ENCODE assay signal across 1 fruit fly cellular context in the genomic region with DNA sequence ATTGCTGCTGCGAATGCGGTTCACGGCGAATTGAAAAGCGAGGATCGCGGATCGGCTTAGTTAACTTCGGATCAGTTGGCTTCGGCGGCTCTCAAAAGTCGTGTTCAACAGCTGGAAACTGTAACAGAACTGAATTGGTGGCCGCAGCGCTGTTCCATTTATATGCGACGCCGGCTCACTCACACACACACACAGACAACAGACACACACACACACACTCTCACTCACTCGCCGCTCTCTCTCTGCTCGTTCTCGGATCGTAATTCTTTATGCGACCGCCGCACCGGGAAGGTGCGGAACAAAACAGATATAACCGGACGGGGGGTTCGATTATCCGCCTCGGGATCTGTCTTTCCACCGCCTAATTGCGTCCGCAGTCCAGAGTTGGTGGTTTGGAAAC.
TF ChIP-seq lines count a peak whose summit lies in the region.

CG46460 (minus strand) TSS at position 139 of the 400 bp plus-strand sequence.

TF ChIP-seq in whole organism, embryonic, 481 proteins besides CTCF, POLR2A, EP300 and RAD21 (continued from another document):
- TF ChIP-seq oc (tag; optimal IDR thresholded peaks at IDR 0.05; lab: Kevin White, UChicago) (peak; percentile 43), Myb (GFP tag; optimal IDR thresholded peaks at IDR 0.05; lab: Kevin White, UChicago) (peak; percentile 6), CG8089 (GFP tag; optimal IDR thresholded peaks at IDR 0.05; lab: Kevin White, UChicago) (peak; percentile 24), Trl (optimal IDR thresholded peaks at IDR 0.05; lab: Kevin White, UChicago) (peak; percentile 55 to 67), Trl (GFP tag; optimal IDR thresholded peaks at IDR 0.05; lab: Kevin White, UChicago) (no peak), NC2α (GFP tag; optimal IDR thresholded peaks at IDR 0.05; lab: Kevin White, UChicago) (peak; percentile 69), grau (tag; optimal IDR thresholded peaks at IDR 0.05; lab: Kevin White, UChicago) (peak; percentile 21), cg (GFP tag; optimal IDR thresholded peaks at IDR 0.05; lab: Kevin White, UChicago) (peak; percentile 94), Rfx (GFP tag; IDR thresholded peaks at IDR 0.05; lab: Robert Waterston, UW) (0 out of 2 replicates have a peak, but pooled peaks have one; percentile 12), slou (GFP tag; optimal IDR thresholded peaks at IDR 0.05; lab: Kevin White, UChicago) (no peak), jing (GFP tag; optimal IDR thresholded peaks at IDR 0.05; lab: Kevin White, UChicago) (no peak), CG14014 (GFP tag; IDR thresholded peaks at IDR 0.05; lab: Robert Waterston, UW) (0 out of 2 replicates have a peak, but pooled peaks have one; percentile 20), CG10267 (tag; optimal IDR thresholded peaks at IDR 0.05; lab: Kevin White, UChicago) (no peak), mam (GFP tag; optimal IDR thresholded peaks at IDR 0.05; lab: Kevin White, UChicago) (no peak), Side (GFP tag; optimal IDR thresholded peaks at IDR 0.05; lab: Kevin White, UChicago) (no peak), CG34376 (GFP tag; optimal IDR thresholded peaks at IDR 0.05; lab: Kevin White, UChicago) (peak; percentile 6), sob (GFP tag; IDR thresholded peaks at IDR 0.05; lab: Robert Waterston, UW) (0 out of 2 replicates have a peak, but pooled peaks have one; percentile 13), dm (GFP tag; optimal IDR thresholded peaks at IDR 0.05; lab: Kevin White, UChicago) (no peak), nerfin-2 (GFP tag; IDR thresholded peaks at IDR 0.05; lab: Robert Waterston, UW; ENCODE audit: partially characterized antibody) (peak; percentile 35; the same call in 1 of the 2 replicates), hkb (optimal IDR thresholded peaks at IDR 0.05; lab: Kevin White, UChicago) (no peak), hkb (GFP tag; IDR thresholded peaks at IDR 0.05; lab: Robert Waterston, UW) (0 out of 2 replicates have a peak, but pooled peaks have one; percentile 9), her (GFP tag; optimal IDR thresholded peaks at IDR 0.05; lab: Kevin White, UChicago) (peak; percentile 1), lov (optimal IDR thresholded peaks at IDR 0.05; lab: Kevin White, UChicago) (no peak), lov (GFP tag; IDR thresholded peaks at IDR 0.05; lab: Robert Waterston, UW) (0 out of 3 replicates have a peak, but pooled peaks have one; percentile 28), Gsc (GFP tag; IDR thresholded peaks at IDR 0.05; lab: Robert Waterston, UW) (no peak), CG5953 (GFP tag; IDR thresholded peaks at IDR 0.05; lab: Robert Waterston, UW) (no peak), CG3847 (GFP tag; IDR thresholded peaks at IDR 0.05; lab: Robert Waterston, UW) (no peak), chinmo (GFP tag; IDR thresholded peaks at IDR 0.05; lab: Robert Waterston, UW; ENCODE audit: partially characterized antibody) (peak; percentile 84; the same call in 3 of the 4 replicates), z (GFP tag; IDR thresholded peaks at IDR 0.05; lab: Robert Waterston, UW) (peak; percentile 81), CG13287 (GFP tag; IDR thresholded peaks at IDR 0.05; lab: Robert Waterston, UW; ENCODE audit: partially characterized antibody) (peak; percentile 36; the same call in 1 of the 2 replicates), org-1 (GFP tag; optimal IDR thresholded peaks at IDR 0.05; lab: Kevin White, UChicago) (no peak), usp (GFP tag; optimal IDR thresholded peaks at IDR 0.05; lab: Kevin White, UChicago) (no peak), ham (GFP tag; IDR thresholded peaks at IDR 0.05; lab: Robert Waterston, UW) (no peak), vvl (GFP tag; IDR thresholded peaks at IDR 0.05; lab: Robert Waterston, UW) (peak; percentile 41; the same call in 1 of the 2 replicates), CG43689 (GFP tag; IDR thresholded peaks at IDR 0.05; lab: Robert Waterston, UW) (no peak), HmgD (GFP tag; optimal IDR thresholded peaks at IDR 0.05; lab: Kevin White, UChicago) (no peak), Vsx1 (GFP tag; optimal IDR thresholded peaks at IDR 0.05; lab: Kevin White, UChicago) (peak; percentile 26), CG10321 (GFP tag; IDR thresholded peaks at IDR 0.05; lab: Robert Waterston, UW) (no peak), crol (GFP tag; IDR thresholded peaks at IDR 0.05; lab: Robert Waterston, UW) (peak; percentile 57), CG7271 (tag; optimal IDR thresholded peaks at IDR 0.05; lab: Kevin White, UChicago) (no peak), Scr (GFP tag; IDR thresholded peaks at IDR 0.05; lab: Robert Waterston, UW; ENCODE audit: partially characterized antibody) (0 out of 2 replicates have a peak, but pooled peaks have one; percentile 22), CG8290 (GFP tag; optimal IDR thresholded peaks at IDR 0.05; lab: Kevin White, UChicago) (peak; percentile 6), CG8290 (tag; optimal IDR thresholded peaks at IDR 0.05; lab: Kevin White, UChicago) (peak in 1 of 2 experiments; percentile 12), sna (GFP tag; IDR thresholded peaks at IDR 0.05; lab: Robert Waterston, UW; ENCODE audit: partially characterized antibody) (no peak), CG16813 (GFP tag; IDR thresholded peaks at IDR 0.05; lab: Robert Waterston, UW; ENCODE audit: partially characterized antibody) (0 out of 3 replicates have a peak, but pooled peaks have one; percentile 32), CG17829 (tag; optimal IDR thresholded peaks at IDR 0.05; lab: Kevin White, UChicago) (no peak), tup (GFP tag; optimal IDR thresholded peaks at IDR 0.05; lab: Kevin White, UChicago) (no peak), NC2β (GFP tag; optimal IDR thresholded peaks at IDR 0.05; lab: Kevin White, UChicago) (no peak), Adf1 (GFP tag; IDR thresholded peaks at IDR 0.05; lab: Robert Waterston, UW) (peak; percentile 58), sens (GFP tag; lab: Kevin White, UChicago) (peak; percentile 81), CG11695 (GFP tag; IDR thresholded peaks at IDR 0.05; lab: Robert Waterston, UW) (peak; percentile 92), ac (GFP tag; optimal IDR thresholded peaks at IDR 0.05; lab: Kevin White, UChicago) (peak; percentile 9), Sry-δ (GFP tag; optimal IDR thresholded peaks at IDR 0.05; lab: Kevin White, UChicago) (no peak)
TF ChIP-seq in whole organism, embryonic: peak in this region for 64.
